Fruit fly (Drosophila melanogaster) whole organism: Measurements from ENCODE around the gene CG12567.

Source experiments
- CG8478 ChIP-seq: fragments of >200 bp; optimal IDR thresholded peaks from 2 replicates; lab custom pipeline; 2018; ENCODE audit warnings: inconsistent platforms
- Dll ChIP-seq: fragments of >200 bp; optimal IDR thresholded peaks from 2 replicates; lab custom pipeline; 2017
- EcR ChIP-seq, 2 experiments: fragments of >200 bp; optimal IDR thresholded peaks; 2 replicates each; lab custom pipeline; 2017; ENCODE audit warnings: missing biosample characterization in 2 of 2, missing genetic modification characterization in 2 of 2, missing genetic modification reagents in 2 of 2
- pan ChIP-seq: fragments of >200 bp; optimal IDR thresholded peaks from 2 replicates; lab custom pipeline; 2017
- psq ChIP-seq: fragments of >200 bp; optimal IDR thresholded peaks from 2 replicates; lab custom pipeline; 2017
- usp ChIP-seq: fragments of >200 bp; optimal IDR thresholded peaks from 2 replicates; lab custom pipeline; 2017; ENCODE audit warnings: missing biosample characterization, missing genetic modification characterization, mixed read lengths

The CG12567 gene

dm6 chr2L:23174282-23174914, at the start of gene CG12567:
Gene CG12567 (minus strand): TSS chr2L:23174484.
- TF ChIP-seq CG8478 (lab: Kevin White, UChicago) (no peak), psq (lab: Kevin White, UChicago) (no peak), usp (no peak), EcR (GFP tag; optimal IDR thresholded peaks at IDR 0.05; lab: Kevin White, UChicago) (no peak)

DNA sequence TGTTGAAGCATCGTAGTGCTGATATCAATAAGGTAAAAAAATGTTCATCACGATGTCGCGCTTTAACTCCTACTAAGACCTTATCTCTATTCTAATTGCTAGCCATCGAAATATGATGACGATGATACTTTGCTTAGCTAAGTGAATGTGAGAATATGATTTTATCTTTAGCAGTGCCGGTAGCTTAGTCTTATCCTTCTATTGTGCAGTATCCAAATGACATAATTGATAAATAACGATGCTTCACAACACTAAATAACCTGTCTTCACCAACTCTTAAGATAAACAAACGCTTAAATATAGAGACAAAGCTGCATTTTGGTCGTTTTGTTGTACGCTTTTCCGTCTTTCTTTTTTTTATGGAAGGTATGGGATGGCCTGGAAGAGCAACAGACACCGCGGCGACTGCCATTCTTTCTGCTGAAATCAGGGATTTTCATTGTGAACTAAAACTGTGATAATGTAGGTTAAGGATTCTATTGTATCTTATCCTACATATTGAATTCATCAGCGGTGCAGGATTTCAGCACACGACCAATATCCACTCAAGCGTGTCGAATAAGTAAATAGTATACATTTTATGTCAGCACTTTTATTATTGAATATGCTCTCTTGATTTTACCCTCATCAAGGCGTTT, 1.8 kb upstream of the CG12567 start:
- TF ChIP-seq Dll (lab: Kevin White, UChicago) (no peak), psq (lab: Kevin White, UChicago) (no peak), CG8478 (lab: Kevin White, UChicago) (no peak), usp (no peak), EcR (GFP tag; optimal IDR thresholded peaks at IDR 0.05; lab: Kevin White, UChicago) (no peak), pan (no peak)
